Fruit fly (Drosophila melanogaster): ENCODE results near the gene Nepl8.

Nepl8 gene

dm6 chr2L:16535673-16536144 is 47.8 kb downstream of the Nepl8 start (continued):
- peak; percentile 92 for TF ChIP-seq az2 (GFP tag; optimal IDR thresholded peaks at IDR 0.05)
- peak; percentile 80 for TF ChIP-seq tio (GFP tag; optimal IDR thresholded peaks at IDR 0.05)
- TF ChIP-seq sr (GFP tag; IDR thresholded peaks at IDR 0.05): peak; percentile 84
- TF ChIP-seq Bteb2 (GFP tag; optimal IDR thresholded peaks at IDR 0.05): peak; percentile 82
- peak; percentile 94 for TF ChIP-seq lmd (GFP tag; IDR thresholded peaks at IDR 0.05)
- TF ChIP-seq stwl (tag; optimal IDR thresholded peaks at IDR 0.05): peak; percentile 66
- TF ChIP-seq cato (GFP tag; optimal IDR thresholded peaks at IDR 0.05; ENCODE audit: borderline replicate concordance): peak; percentile 87
- TF ChIP-seq CG13296 (GFP tag; optimal IDR thresholded peaks at IDR 0.05): peak; percentile 84
- TF ChIP-seq CG7372 (GFP tag; IDR thresholded peaks at IDR 0.05): peak; percentile 86
- TF ChIP-seq CG8765 (GFP tag; IDR thresholded peaks at IDR 0.05): peak; percentile 94
- peak; percentile 76 for TF ChIP-seq CG4820 (GFP tag; optimal IDR thresholded peaks at IDR 0.05)
- TF ChIP-seq CG7987 (GFP tag; optimal IDR thresholded peaks at IDR 0.05): peak; percentile 71

- no peak for TF ChIP-seq NC2β (GFP tag; optimal IDR thresholded peaks at IDR 0.05)
- TF ChIP-seq vvl (GFP tag; IDR thresholded peaks at IDR 0.05): 0 out of 2 replicates have a peak, but pooled peaks have one; percentile 27
- TF ChIP-seq CG4282 (GFP tag; optimal IDR thresholded peaks at IDR 0.05): no peak
- TF ChIP-seq zen2 (GFP tag; IDR thresholded peaks at IDR 0.05; ENCODE audit: partially characterized antibody): no peak
- 0 out of 3 replicates have a peak, but pooled peaks have one; percentile 63 for TF ChIP-seq CG2199 (GFP tag; IDR thresholded peaks at IDR 0.05)
- peak; percentile 9 for TF ChIP-seq Med (GFP tag)
- no peak for TF ChIP-seq CG7745 (tag; optimal IDR thresholded peaks at IDR 0.05)
- TF ChIP-seq z (GFP tag; IDR thresholded peaks at IDR 0.05): no peak
- TF ChIP-seq croc (GFP tag; conservative IDR thresholded peaks at IDR 0.05): no peak
- TF ChIP-seq Rfx (GFP tag; IDR thresholded peaks at IDR 0.05): 0 out of 2 replicates have a peak, but pooled peaks have one; percentile 9
- peak; percentile 60 for TF ChIP-seq CG17385 (GFP tag; optimal IDR thresholded peaks at IDR 0.05)
- no peak for TF ChIP-seq klu (GFP tag; IDR thresholded peaks at IDR 0.05)
- TF ChIP-seq chinmo (GFP tag; IDR thresholded peaks at IDR 0.05; ENCODE audit: partially characterized antibody): 0 out of 4 replicates have a peak, but pooled peaks have one; percentile 52
- TF ChIP-seq Usf (GFP tag; optimal IDR thresholded peaks at IDR 0.05): no peak
- no peak for TF ChIP-seq hkb (optimal IDR thresholded peaks at IDR 0.05)
- TF ChIP-seq hkb (GFP tag; IDR thresholded peaks at IDR 0.05): 0 out of 2 replicates have a peak, but pooled peaks have one; percentile 5
- peak; percentile 57 for TF ChIP-seq crol (GFP tag; IDR thresholded peaks at IDR 0.05)
- TF ChIP-seq crp (GFP tag; optimal IDR thresholded peaks at IDR 0.05): no peak
- TF ChIP-seq lbe (GFP tag; optimal IDR thresholded peaks at IDR 0.05): peak; percentile 30
- TF ChIP-seq shn (GFP tag; optimal IDR thresholded peaks at IDR 0.05): no peak
- no peak for TF ChIP-seq Nf-YC (tag; optimal IDR thresholded peaks at IDR 0.05)
- TF ChIP-seq Pdp1 (GFP tag; optimal IDR thresholded peaks at IDR 0.05): no peak
- TF ChIP-seq Drgx (GFP tag; IDR thresholded peaks at IDR 0.05): peak; percentile 10; the same call in 1 of the 2 replicates
- peak; percentile 80 for TF ChIP-seq CG4360 (GFP tag; IDR thresholded peaks at IDR 0.05)
- TF ChIP-seq Jarid2 (GFP tag; optimal IDR thresholded peaks at IDR 0.05): peak; percentile 21
- TF ChIP-seq sob (GFP tag; IDR thresholded peaks at IDR 0.05): no peak
- peak; percentile 82 for TF ChIP-seq nom (GFP tag; optimal IDR thresholded peaks at IDR 0.05)
- TF ChIP-seq CG15514 (GFP tag; optimal IDR thresholded peaks at IDR 0.05): peak; percentile 27
- TF ChIP-seq so (GFP tag; IDR thresholded peaks at IDR 0.05): 0 out of 3 replicates have a peak, but pooled peaks have one; percentile 37
- TF ChIP-seq prd (optimal IDR thresholded peaks at IDR 0.05): no peak
- no peak for TF ChIP-seq prd (GFP tag; IDR thresholded peaks at IDR 0.05)
- no peak for TF ChIP-seq CG13296 (GFP tag; optimal IDR thresholded peaks at IDR 0.05)
- TF ChIP-seq tgo (GFP tag; IDR thresholded peaks at IDR 0.05): no peak
- TF ChIP-seq sd (tag; optimal IDR thresholded peaks at IDR 0.05): no peak
- TF ChIP-seq CG8359 (GFP tag; optimal IDR thresholded peaks at IDR 0.05; ENCODE audit: borderline replicate concordance): no peak
- TF ChIP-seq ci (GFP tag; IDR thresholded peaks at IDR 0.05): peak; percentile 43; the same call in 1 of the 3 replicates
- TF ChIP-seq sqz (GFP tag; optimal IDR thresholded peaks at IDR 0.05): no peak
These were observed 48.6 kb downstream of the Nepl8 start for dm6 chr2L:16536501-16536900.

Measured in whole organism, embryonic.